Worm (Caenorhabditis elegans) whole organism, L2 larva: Measurements from ENCODE around the gene sftb-1.

ENCODE experiments used
- C34F6.9 ChIP-seq: fragments of 150-350 bp; optimal IDR thresholded peaks from 2 replicates; lab custom pipeline; 2014; ENCODE audit warnings: missing biosample characterization, missing genetic modification characterization
- F13H6.1 ChIP-seq: sonication (generic microtip); optimal IDR thresholded peaks from 2 replicates; lab custom pipeline; 2016; ENCODE audit warnings: missing genetic modification characterization, missing compliant biosample characterization
- R02D3.7 ChIP-seq: fragments of 150-350 bp; optimal IDR thresholded peaks from 2 replicates; lab custom pipeline; 2014; ENCODE audit warnings: missing biosample characterization, missing genetic modification characterization
- Y55F3AM.14 ChIP-seq: fragments of 200-800 bp; sonication (Bioruptor generic); optimal IDR thresholded peaks from 2 replicates; lab custom pipeline; 2018; ENCODE audit warnings: mild to moderate bottlenecking, missing genetic modification characterization, missing compliant biosample characterization
- ZK546.5 ChIP-seq: sonication (generic microtip); optimal IDR thresholded peaks from 2 replicates; lab custom pipeline; 2017; ENCODE audit warnings: missing biosample characterization, missing genetic modification characterization
- aly-2 ChIP-seq: fragments of 150-350 bp; optimal IDR thresholded peaks from 2 replicates; lab custom pipeline; 2014; ENCODE audit warnings: missing biosample characterization, missing genetic modification characterization
- ama-1 ChIP-seq: fragments of 150-350 bp; optimal IDR thresholded peaks from 2 replicates; lab custom pipeline; 2018; ENCODE audit warnings: inconsistent platforms
- blmp-1 ChIP-seq: sonication (generic microtip); optimal IDR thresholded peaks from 2 replicates; lab custom pipeline; 2017; ENCODE audit warnings: missing genetic modification characterization, mild to moderate bottlenecking, missing compliant biosample characterization, antibody characterized with exemption, moderate library complexity; ENCODE audit not compliant: insufficient read depth
- ceh-16 ChIP-seq: fragments of 150-350 bp; optimal IDR thresholded peaks from 2 replicates; lab custom pipeline; 2014; ENCODE audit warnings: missing biosample characterization, missing genetic modification characterization
- crh-2 ChIP-seq: sonication (generic microtip); optimal IDR thresholded peaks from 2 replicates; lab custom pipeline; 2017; ENCODE audit warnings: missing biosample characterization, missing genetic modification characterization
- dmd-4 ChIP-seq: sonication (generic microtip); optimal IDR thresholded peaks from 2 replicates; lab custom pipeline; 2017; ENCODE audit warnings: missing biosample characterization, missing genetic modification characterization
- egl-27 ChIP-seq: sonication (generic microtip); optimal IDR thresholded peaks from 3 replicates; lab custom pipeline; 2017; ENCODE audit warnings: missing biosample characterization, missing genetic modification reagents, missing genetic modification characterization
- elt-1 ChIP-seq: fragments of 150-350 bp; optimal IDR thresholded peaks from 2 replicates; lab custom pipeline; 2014; ENCODE audit warnings: missing biosample characterization, missing genetic modification characterization
- elt-3 ChIP-seq: sonication (generic microtip); optimal IDR thresholded peaks from 2 replicates; lab custom pipeline; 2017; ENCODE audit warnings: missing biosample characterization, missing genetic modification characterization
- fos-1 ChIP-seq: fragments of 150-350 bp; optimal IDR thresholded peaks from 2 replicates; lab custom pipeline; 2014; ENCODE audit warnings: missing biosample characterization, missing genetic modification characterization
- gmeb-1 ChIP-seq: fragments of 150-350 bp; optimal IDR thresholded peaks from 2 replicates; lab custom pipeline; 2014; ENCODE audit warnings: missing biosample characterization, missing genetic modification characterization
- lin-11 ChIP-seq: fragments of 150-350 bp; sonication (generic microtip); optimal IDR thresholded peaks from 2 replicates; lab custom pipeline; 2014; ENCODE audit warnings: missing biosample characterization, missing genetic modification characterization, inconsistent platforms, mixed read lengths
- lin-13 ChIP-seq: fragments of 150-350 bp; optimal IDR thresholded peaks from 2 replicates; lab custom pipeline; 2014; ENCODE audit warnings: missing biosample characterization, missing genetic modification reagents, missing genetic modification characterization
- lin-39 ChIP-seq: fragments of 150-350 bp; optimal IDR thresholded peaks from 2 replicates; lab custom pipeline; 2014; ENCODE audit warnings: missing biosample characterization, missing genetic modification reagents, missing genetic modification characterization
- lsy-2 ChIP-seq, 2 experiments: fragments of 150-350 bp in 1 of 2; sonication (generic microtip) in 1 of 2; optimal IDR thresholded peaks; 2 replicates each; lab custom pipeline; 2014 to 2017; ENCODE audit warnings: missing biosample characterization in 2 of 2, missing genetic modification characterization in 2 of 2
- mab-5 ChIP-seq: fragments of 150-350 bp; optimal IDR thresholded peaks from 2 replicates; lab custom pipeline; 2014; ENCODE audit warnings: missing biosample characterization, missing genetic modification characterization
- mbf-1 ChIP-seq: sonication (generic microtip); optimal IDR thresholded peaks from 2 replicates; lab custom pipeline; 2017; ENCODE audit warnings: missing biosample characterization, missing genetic modification characterization
- mdl-1 ChIP-seq, 2 experiments: fragments of 150-350 bp in 1 of 2; sonication (generic microtip) in 1 of 2; optimal IDR thresholded peaks; 2 replicates each; lab custom pipeline; 2017; ENCODE audit warnings: missing biosample characterization in 2 of 2, missing genetic modification characterization in 2 of 2
- nhr-10 ChIP-seq: sonication (generic microtip); optimal IDR thresholded peaks from 2 replicates; lab custom pipeline; 2017; ENCODE audit warnings: missing biosample characterization, missing genetic modification characterization
- nhr-11 ChIP-seq: fragments of 150-350 bp; optimal IDR thresholded peaks from 2 replicates; lab custom pipeline; 2014; ENCODE audit warnings: missing biosample characterization, missing genetic modification characterization
- nhr-129 ChIP-seq: fragments of 150-350 bp; optimal IDR thresholded peaks from 2 replicates; lab custom pipeline; 2014; ENCODE audit warnings: missing biosample characterization, missing genetic modification characterization
- nhr-21 ChIP-seq: fragments of 150-350 bp; optimal IDR thresholded peaks from 2 replicates; lab custom pipeline; 2014; ENCODE audit warnings: missing biosample characterization, missing genetic modification characterization
- nhr-237 ChIP-seq: fragments of 150-350 bp; optimal IDR thresholded peaks from 2 replicates; lab custom pipeline; 2014; ENCODE audit warnings: missing biosample characterization, missing genetic modification characterization
- nhr-25 ChIP-seq: fragments of 150-350 bp; sonication (generic microtip); optimal IDR thresholded peaks from 3 replicates; lab custom pipeline; 2014; ENCODE audit warnings: missing biosample characterization, missing genetic modification characterization
- nhr-6 ChIP-seq: fragments of 150-350 bp; optimal IDR thresholded peaks from 2 replicates; lab custom pipeline; 2014; ENCODE audit warnings: missing biosample characterization, missing genetic modification characterization
- nhr-77 ChIP-seq: fragments of 150-350 bp; optimal IDR thresholded peaks from 2 replicates; lab custom pipeline; 2014; ENCODE audit warnings: missing biosample characterization, missing genetic modification characterization
- peb-1 ChIP-seq: fragments of 150-350 bp; optimal IDR thresholded peaks from 2 replicates; lab custom pipeline; 2014; ENCODE audit warnings: missing biosample characterization, missing genetic modification characterization
- sem-4 ChIP-seq: fragments of 150-350 bp; optimal IDR thresholded peaks from 2 replicates; lab custom pipeline; 2014; ENCODE audit warnings: missing biosample characterization, missing genetic modification reagents, missing genetic modification characterization
- skn-1 ChIP-seq: sonication (generic microtip); optimal IDR thresholded peaks from 2 replicates; lab custom pipeline; 2017; ENCODE audit warnings: missing biosample characterization, missing genetic modification characterization
- sma-3 ChIP-seq: sonication (generic microtip); optimal IDR thresholded peaks from 2 replicates; lab custom pipeline; 2016; ENCODE audit warnings: missing genetic modification reagents, missing genetic modification characterization, missing compliant biosample characterization
- sma-9 ChIP-seq, 2 experiments: fragments of 150-350 bp in 1 of 2; sonication (generic microtip) in 1 of 2; optimal IDR thresholded peaks; 2 replicates each; lab custom pipeline; 2014 to 2016; ENCODE audit warnings: missing genetic modification characterization in 2 of 2, mild to moderate bottlenecking in 1 of 2, missing biosample characterization in 1 of 2, missing compliant biosample characterization in 1 of 2, missing genetic modification reagents in 1 of 2, moderate library complexity in 1 of 2
- snpc-4 ChIP-seq: fragments of 150-350 bp; optimal IDR thresholded peaks from 2 replicates; lab custom pipeline; 2014; ENCODE audit warnings: missing biosample characterization, missing genetic modification characterization
- unc-39 ChIP-seq: fragments of 150-350 bp; optimal IDR thresholded peaks from 2 replicates; lab custom pipeline; 2014; ENCODE audit warnings: missing biosample characterization, missing genetic modification characterization
- unc-55 ChIP-seq: fragments of 150-350 bp; sonication (generic microtip); optimal IDR thresholded peaks from 3 replicates; lab custom pipeline; 2014; ENCODE audit warnings: missing biosample characterization, missing genetic modification reagents, missing genetic modification characterization
- unc-62 ChIP-seq: fragments of 150-350 bp; optimal IDR thresholded peaks from 2 replicates; lab custom pipeline; 2014; ENCODE audit warnings: missing biosample characterization, missing genetic modification reagents, missing genetic modification characterization
- zag-1 ChIP-seq: fragments of 150-350 bp; optimal IDR thresholded peaks from 2 replicates; lab custom pipeline; 2014; ENCODE audit warnings: missing biosample characterization, missing genetic modification characterization
- ztf-1 ChIP-seq: fragments of 200-800 bp; sonication (Bioruptor generic); conservative IDR thresholded peaks from 2 replicates; pipeline ENCODE4 v1.3.6; 2022; ENCODE audit warnings: missing genetic modification characterization, missing compliant biosample characterization
- ztf-11 ChIP-seq: sonication (generic microtip); optimal IDR thresholded peaks from 2 replicates; lab custom pipeline; 2017; ENCODE audit warnings: missing biosample characterization, missing genetic modification characterization
- ztf-4 ChIP-seq: fragments of 150-350 bp; optimal IDR thresholded peaks from 2 replicates; lab custom pipeline; 2014; ENCODE audit warnings: missing biosample characterization, missing genetic modification characterization

The sftb-1 gene

DNA sequence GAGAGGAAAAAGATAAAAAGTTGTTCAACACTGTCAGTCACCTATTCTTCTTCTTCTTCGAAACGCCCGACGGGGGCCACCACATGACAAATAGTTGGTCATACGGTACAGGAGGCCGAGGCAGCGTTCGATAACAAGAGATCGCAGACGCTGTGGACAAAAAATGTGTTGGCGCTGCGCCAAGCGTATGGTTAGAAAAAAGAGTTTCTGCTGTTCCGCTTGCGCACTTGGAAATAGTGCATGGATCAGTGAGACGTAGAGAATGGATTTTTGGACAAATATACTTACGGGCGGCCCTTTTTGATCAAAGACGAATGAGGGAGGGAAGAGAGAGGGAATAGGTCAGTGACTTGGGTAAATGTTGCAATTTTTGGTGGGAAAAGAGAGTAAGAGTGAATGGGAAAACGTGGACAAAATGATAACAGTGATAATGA is 15.7 kb upstream of the sftb-1 start:
- TF ChIP-seq mbf-1 = no peak
- TF ChIP-seq nhr-237 = no peak
- peak; percentile 72 for TF ChIP-seq egl-27
- TF ChIP-seq F13H6.1 = peak; percentile 93
- TF ChIP-seq zag-1 (tag; lab: Kevin White, UChicago) = no peak
- no peak for TF ChIP-seq ama-1 (lab: Kevin White, UChicago)
- peak; percentile 82 for TF ChIP-seq nhr-129 (tag; lab: Kevin White, UChicago)
- TF ChIP-seq C34F6.9 (tag; lab: Kevin White, UChicago) = peak; percentile 56
- peak; percentile 41 for TF ChIP-seq nhr-6 (tag; lab: Kevin White, UChicago)
- TF ChIP-seq nhr-21 (tag; lab: Kevin White, UChicago) = peak; percentile 87
- peak; percentile 38 for TF ChIP-seq lin-13
- no peak for TF ChIP-seq lin-11 (tag; lab: Kevin White, UChicago)
- TF ChIP-seq elt-3 (tag; lab: Kevin White, UChicago) = no peak
- no peak for TF ChIP-seq unc-39 (tag; lab: Kevin White, UChicago)
- peak; percentile 73 for TF ChIP-seq crh-2 (tag; lab: Kevin White, UChicago)
- TF ChIP-seq ztf-11 = no peak
- TF ChIP-seq mdl-1 (tag; optimal IDR thresholded peaks at IDR 0.05; lab: Kevin White, UChicago) = peak in 1 of 2 experiments; percentile 82
- TF ChIP-seq ZK546.5 (tag; lab: Kevin White, UChicago) = no peak
- peak; percentile 13 for TF ChIP-seq mab-5 (tag; lab: Kevin White, UChicago)
- TF ChIP-seq dmd-4 (tag; lab: Kevin White, UChicago) = no peak
- TF ChIP-seq Y55F3AM.14 (GFP tag; lab: Kevin White, UChicago) = peak; percentile 62
- peak; percentile 30 for TF ChIP-seq snpc-4 (tag; lab: Kevin White, UChicago)
- peak; percentile 58 for TF ChIP-seq gmeb-1 (tag; lab: Kevin White, UChicago)
- TF ChIP-seq unc-62 (GFP tag; lab: Kevin White, UChicago) = no peak
- no peak for TF ChIP-seq nhr-77 (tag; lab: Kevin White, UChicago)
- no peak for TF ChIP-seq lin-39 (tag; lab: Kevin White, UChicago)
- TF ChIP-seq aly-2 (tag; lab: Kevin White, UChicago) = no peak
- no peak for TF ChIP-seq ztf-1 (GFP tag; lab: Robert Waterston, UW)
- peak; percentile 95 for TF ChIP-seq nhr-25
- TF ChIP-seq nhr-10 = no peak
- peak; percentile 97 for TF ChIP-seq sma-3 (GFP tag; lab: Kevin White, UChicago)
- TF ChIP-seq sem-4 (tag; lab: Kevin White, UChicago) = peak; percentile 58
- no peak for TF ChIP-seq skn-1 (tag; lab: Kevin White, UChicago)
- peak; percentile 93 for TF ChIP-seq sma-9 (GFP tag; optimal IDR thresholded peaks at IDR 0.05; lab: Kevin White, UChicago)
- no peak for TF ChIP-seq sma-9 (tag; optimal IDR thresholded peaks at IDR 0.05; lab: Kevin White, UChicago)
- no peak for TF ChIP-seq unc-55 (GFP tag; lab: Kevin White, UChicago)
- TF ChIP-seq peb-1 (tag; lab: Kevin White, UChicago) = no peak
- no peak for TF ChIP-seq elt-1 (tag; lab: Kevin White, UChicago)
- TF ChIP-seq fos-1 (tag; lab: Kevin White, UChicago) = peak; percentile 79
- TF ChIP-seq R02D3.7 (tag; lab: Kevin White, UChicago) = no peak
- TF ChIP-seq ceh-16 (tag; lab: Kevin White, UChicago) = peak; percentile 90
- TF ChIP-seq blmp-1 (tag; lab: Kevin White, UChicago) = peak; percentile 79
- peak in 1 of 2 experiments; percentile 85 for TF ChIP-seq lsy-2 (tag; optimal IDR thresholded peaks at IDR 0.05; lab: Kevin White, UChicago)

DNA sequence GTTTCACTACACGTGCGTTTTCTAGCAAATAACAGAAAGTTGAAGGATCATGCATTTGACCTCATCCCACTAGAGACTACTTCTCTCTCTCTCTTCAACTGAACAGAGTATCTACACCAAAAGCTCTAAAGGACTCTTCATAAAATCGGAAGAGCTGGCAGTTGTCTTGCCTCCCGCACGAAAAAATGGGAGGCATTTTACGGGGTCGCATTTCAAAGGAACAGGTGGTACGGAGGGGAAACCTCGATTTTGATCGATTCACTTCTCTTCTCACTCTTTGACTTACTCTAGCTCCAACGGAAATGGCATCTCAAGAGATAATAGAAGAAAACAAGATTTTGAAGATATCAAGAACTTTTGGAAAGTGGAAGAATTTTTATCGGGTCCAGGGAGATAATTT is 14.1 kb upstream of the sftb-1 start:
- TF ChIP-seq nhr-11 (tag; lab: Kevin White, UChicago) (no peak), mbf-1 (no peak), C34F6.9 (tag; lab: Kevin White, UChicago) (peak; percentile 35), lsy-2 (tag; optimal IDR thresholded peaks at IDR 0.05; lab: Kevin White, UChicago) (peak in 1 of 2 experiments; percentile 41), ztf-4 (tag; lab: Kevin White, UChicago) (peak; percentile 21), sma-9 (GFP tag; optimal IDR thresholded peaks at IDR 0.05; lab: Kevin White, UChicago) (peak; percentile 80), sma-9 (tag; optimal IDR thresholded peaks at IDR 0.05; lab: Kevin White, UChicago) (no peak), egl-27 (peak; percentile 44), F13H6.1 (peak; percentile 90), nhr-10 (no peak), zag-1 (tag; lab: Kevin White, UChicago) (no peak), nhr-129 (tag; lab: Kevin White, UChicago) (peak; percentile 68), mdl-1 (tag; optimal IDR thresholded peaks at IDR 0.05; lab: Kevin White, UChicago) (no peak)
